Worm (Caenorhabditis elegans) whole organism, L2 larva: ENCODE results near the gene ZK666.12.

Experiments used
- C34F6.9 ChIP-seq: fragments of 150-350 bp; optimal IDR thresholded peaks from 2 replicates; lab custom pipeline; 2014; ENCODE audit warnings: missing biosample characterization, missing genetic modification characterization
- F13H6.1 ChIP-seq: sonication (generic microtip); optimal IDR thresholded peaks from 2 replicates; lab custom pipeline; 2016; ENCODE audit warnings: missing genetic modification characterization, missing compliant biosample characterization
- R02D3.7 ChIP-seq: fragments of 150-350 bp; optimal IDR thresholded peaks from 2 replicates; lab custom pipeline; 2014; ENCODE audit warnings: missing biosample characterization, missing genetic modification characterization
- alr-1 ChIP-seq: fragments of 150-350 bp; optimal IDR thresholded peaks from 2 replicates; lab custom pipeline; 2014; ENCODE audit warnings: missing biosample characterization, missing genetic modification characterization
- aly-2 ChIP-seq: fragments of 150-350 bp; optimal IDR thresholded peaks from 2 replicates; lab custom pipeline; 2014; ENCODE audit warnings: missing biosample characterization, missing genetic modification characterization
- ama-1 ChIP-seq: fragments of 150-350 bp; optimal IDR thresholded peaks from 2 replicates; lab custom pipeline; 2018; ENCODE audit warnings: inconsistent platforms
- blmp-1 ChIP-seq: sonication (generic microtip); optimal IDR thresholded peaks from 2 replicates; lab custom pipeline; 2017; ENCODE audit warnings: missing genetic modification characterization, mild to moderate bottlenecking, missing compliant biosample characterization, antibody characterized with exemption, moderate library complexity; ENCODE audit not compliant: insufficient read depth
- ceh-82 ChIP-seq: fragments of 150-350 bp; optimal IDR thresholded peaks from 2 replicates; lab custom pipeline; 2014; ENCODE audit warnings: missing biosample characterization, missing genetic modification characterization
- crh-2 ChIP-seq: sonication (generic microtip); optimal IDR thresholded peaks from 2 replicates; lab custom pipeline; 2017; ENCODE audit warnings: missing biosample characterization, missing genetic modification characterization
- dmd-4 ChIP-seq: sonication (generic microtip); optimal IDR thresholded peaks from 2 replicates; lab custom pipeline; 2017; ENCODE audit warnings: missing biosample characterization, missing genetic modification characterization
- egl-27 ChIP-seq: sonication (generic microtip); optimal IDR thresholded peaks from 3 replicates; lab custom pipeline; 2017; ENCODE audit warnings: missing biosample characterization, missing genetic modification reagents, missing genetic modification characterization
- elt-3 ChIP-seq: sonication (generic microtip); optimal IDR thresholded peaks from 2 replicates; lab custom pipeline; 2017; ENCODE audit warnings: missing biosample characterization, missing genetic modification characterization
- fos-1 ChIP-seq: fragments of 150-350 bp; optimal IDR thresholded peaks from 2 replicates; lab custom pipeline; 2014; ENCODE audit warnings: missing biosample characterization, missing genetic modification characterization
- gmeb-1 ChIP-seq: fragments of 150-350 bp; optimal IDR thresholded peaks from 2 replicates; lab custom pipeline; 2014; ENCODE audit warnings: missing biosample characterization, missing genetic modification characterization
- lin-11 ChIP-seq: fragments of 150-350 bp; sonication (generic microtip); optimal IDR thresholded peaks from 2 replicates; lab custom pipeline; 2014; ENCODE audit warnings: missing biosample characterization, missing genetic modification characterization, inconsistent platforms, mixed read lengths
- lin-13 ChIP-seq: fragments of 150-350 bp; optimal IDR thresholded peaks from 2 replicates; lab custom pipeline; 2014; ENCODE audit warnings: missing biosample characterization, missing genetic modification reagents, missing genetic modification characterization
- lin-39 ChIP-seq: fragments of 150-350 bp; optimal IDR thresholded peaks from 2 replicates; lab custom pipeline; 2014; ENCODE audit warnings: missing biosample characterization, missing genetic modification reagents, missing genetic modification characterization
- mab-5 ChIP-seq: fragments of 150-350 bp; optimal IDR thresholded peaks from 2 replicates; lab custom pipeline; 2014; ENCODE audit warnings: missing biosample characterization, missing genetic modification characterization
- mbf-1 ChIP-seq: sonication (generic microtip); optimal IDR thresholded peaks from 2 replicates; lab custom pipeline; 2017; ENCODE audit warnings: missing biosample characterization, missing genetic modification characterization
- mdl-1 ChIP-seq, 2 experiments: fragments of 150-350 bp in 1 of 2; sonication (generic microtip) in 1 of 2; optimal IDR thresholded peaks; 2 replicates each; lab custom pipeline; 2017; ENCODE audit warnings: missing biosample characterization in 2 of 2, missing genetic modification characterization in 2 of 2
- nhr-10 ChIP-seq: sonication (generic microtip); optimal IDR thresholded peaks from 2 replicates; lab custom pipeline; 2017; ENCODE audit warnings: missing biosample characterization, missing genetic modification characterization
- nhr-11 ChIP-seq: fragments of 150-350 bp; optimal IDR thresholded peaks from 2 replicates; lab custom pipeline; 2014; ENCODE audit warnings: missing biosample characterization, missing genetic modification characterization
- nhr-12 ChIP-seq: fragments of 150-350 bp; optimal IDR thresholded peaks from 2 replicates; lab custom pipeline; 2014; ENCODE audit warnings: missing biosample characterization, missing genetic modification characterization
- nhr-129 ChIP-seq: fragments of 150-350 bp; optimal IDR thresholded peaks from 2 replicates; lab custom pipeline; 2014; ENCODE audit warnings: missing biosample characterization, missing genetic modification characterization
- nhr-21 ChIP-seq: fragments of 150-350 bp; optimal IDR thresholded peaks from 2 replicates; lab custom pipeline; 2014; ENCODE audit warnings: missing biosample characterization, missing genetic modification characterization
- nhr-237 ChIP-seq: fragments of 150-350 bp; optimal IDR thresholded peaks from 2 replicates; lab custom pipeline; 2014; ENCODE audit warnings: missing biosample characterization, missing genetic modification characterization
- nhr-25 ChIP-seq: fragments of 150-350 bp; sonication (generic microtip); optimal IDR thresholded peaks from 3 replicates; lab custom pipeline; 2014; ENCODE audit warnings: missing biosample characterization, missing genetic modification characterization
- sem-4 ChIP-seq: fragments of 150-350 bp; optimal IDR thresholded peaks from 2 replicates; lab custom pipeline; 2014; ENCODE audit warnings: missing biosample characterization, missing genetic modification reagents, missing genetic modification characterization
- skn-1 ChIP-seq: sonication (generic microtip); optimal IDR thresholded peaks from 2 replicates; lab custom pipeline; 2017; ENCODE audit warnings: missing biosample characterization, missing genetic modification characterization
- sma-3 ChIP-seq: sonication (generic microtip); optimal IDR thresholded peaks from 2 replicates; lab custom pipeline; 2016; ENCODE audit warnings: missing genetic modification reagents, missing genetic modification characterization, missing compliant biosample characterization
- snpc-4 ChIP-seq: fragments of 150-350 bp; optimal IDR thresholded peaks from 2 replicates; lab custom pipeline; 2014; ENCODE audit warnings: missing biosample characterization, missing genetic modification characterization
- unc-39 ChIP-seq: fragments of 150-350 bp; optimal IDR thresholded peaks from 2 replicates; lab custom pipeline; 2014; ENCODE audit warnings: missing biosample characterization, missing genetic modification characterization
- unc-62 ChIP-seq: fragments of 150-350 bp; optimal IDR thresholded peaks from 2 replicates; lab custom pipeline; 2014; ENCODE audit warnings: missing biosample characterization, missing genetic modification reagents, missing genetic modification characterization
- zag-1 ChIP-seq: fragments of 150-350 bp; optimal IDR thresholded peaks from 2 replicates; lab custom pipeline; 2014; ENCODE audit warnings: missing biosample characterization, missing genetic modification characterization
- ztf-1 ChIP-seq: fragments of 200-800 bp; sonication (Bioruptor generic); conservative IDR thresholded peaks from 2 replicates; pipeline ENCODE4 v1.3.6; 2022; ENCODE audit warnings: missing genetic modification characterization, missing compliant biosample characterization
- ztf-4 ChIP-seq: fragments of 150-350 bp; optimal IDR thresholded peaks from 2 replicates; lab custom pipeline; 2014; ENCODE audit warnings: missing biosample characterization, missing genetic modification characterization

Gene ZK666.12

ce11 chrII:10452620-10453019, 43.4 kb upstream of the ZK666.12 start, which contains the start of gene ZK673.4:
Gene ZK673.4 (plus strand): TSS chrII:10452920.
- TF ChIP-seq F13H6.1 (tag; lab: Kevin White, UChicago), result no peak
- no peak for TF ChIP-seq blmp-1 (tag; lab: Kevin White, UChicago)
- no peak for TF ChIP-seq alr-1

DNA sequence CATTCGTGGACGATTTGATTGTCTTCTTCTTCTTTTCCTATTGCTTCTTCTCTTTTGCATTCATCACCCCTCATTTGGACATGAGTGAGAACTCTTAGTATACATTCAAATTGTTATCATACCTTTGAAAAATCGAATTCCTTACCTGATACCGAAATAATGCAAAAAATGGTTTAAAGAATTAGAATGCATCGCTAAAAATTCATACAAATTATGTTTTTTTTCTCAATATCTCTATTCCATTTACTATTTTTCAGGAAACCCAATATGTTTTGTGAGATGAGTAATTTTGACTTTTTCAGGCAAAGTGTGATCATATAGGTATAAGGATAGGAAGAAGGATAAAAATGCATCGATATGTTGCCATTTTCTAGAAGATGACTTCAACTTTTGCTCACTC, 39.0 kb upstream of the ZK666.12 start, which contains the start of gene ZK673.11:
ZK673.11 (plus strand) TSS at position 301 of the 400 bp plus-strand sequence.
- TF ChIP-seq lin-13 (no peak), blmp-1 (tag; lab: Kevin White, UChicago) (no peak), ceh-82 (tag; lab: Kevin White, UChicago) (no peak), lin-11 (tag; lab: Kevin White, UChicago) (no peak), ztf-4 (tag; lab: Kevin White, UChicago) (no peak), nhr-129 (tag; lab: Kevin White, UChicago) (no peak), lin-39 (tag; lab: Kevin White, UChicago) (no peak), dmd-4 (tag; lab: Kevin White, UChicago) (no peak), unc-39 (tag; lab: Kevin White, UChicago) (no peak), aly-2 (tag; lab: Kevin White, UChicago) (no peak), nhr-10 (no peak), gmeb-1 (tag; lab: Kevin White, UChicago) (no peak), ama-1 (no peak), nhr-11 (tag; lab: Kevin White, UChicago) (no peak), nhr-21 (tag; lab: Kevin White, UChicago) (no peak), sem-4 (tag; lab: Kevin White, UChicago) (no peak), zag-1 (tag; lab: Kevin White, UChicago) (no peak)

DNA sequence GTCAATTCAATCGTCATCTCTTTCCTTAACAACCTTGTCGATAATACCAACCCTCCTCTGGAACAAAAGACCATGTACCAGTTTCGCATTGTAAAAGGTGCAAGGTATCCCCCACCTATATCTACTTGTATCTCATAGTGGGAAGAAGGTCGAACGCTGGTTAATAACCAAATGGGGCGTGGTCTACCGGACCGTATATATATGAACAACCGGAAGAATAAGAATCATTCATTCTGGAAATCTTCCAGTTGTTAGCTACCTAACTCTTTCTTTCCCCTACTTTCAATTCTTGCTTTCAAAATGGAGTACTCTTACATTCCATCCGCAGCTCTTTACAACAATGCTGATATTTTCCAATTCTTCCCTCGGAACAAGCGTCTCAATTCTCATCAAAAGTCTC, 34.8 kb upstream of the ZK666.12 start, which contains the start of gene ZK673.5:
ZK673.5 (plus strand) TSS at position 301 of the 400 bp plus-strand sequence.
- no peak for TF ChIP-seq F13H6.1 (tag; lab: Kevin White, UChicago)

- no peak for TF ChIP-seq egl-27 (tag; lab: Kevin White, UChicago)
- TF ChIP-seq gmeb-1 (tag; lab: Kevin White, UChicago), result no peak
- no peak for TF ChIP-seq unc-39 (tag; lab: Kevin White, UChicago)
- no peak for TF ChIP-seq crh-2
- no peak for TF ChIP-seq nhr-12 (tag; lab: Kevin White, UChicago)
- TF ChIP-seq lin-13, result no peak
- TF ChIP-seq C34F6.9 (tag; lab: Kevin White, UChicago), result no peak
- TF ChIP-seq R02D3.7 (tag; lab: Kevin White, UChicago), result no peak
- TF ChIP-seq blmp-1 (tag; lab: Kevin White, UChicago), result no peak
- no peak for TF ChIP-seq snpc-4
These were observed 31.6 kb upstream of the ZK666.12 start, which contains the start of the genes ZK673.6 and sdz-37 for ce11 chrII:10464230-10464920. Gene ZK673.6 (minus strand): TSS chrII:10464330. Gene sdz-37 (plus strand): TSS chrII:10464870.

ce11 chrII:10466552-10466951, 29.5 kb upstream of the ZK666.12 start, which contains the start of gene tnc-2:
Gene tnc-2 (plus strand): TSS chrII:10466852.
- no peak for TF ChIP-seq elt-3
- no peak for TF ChIP-seq fos-1 (tag; lab: Kevin White, UChicago)
- TF ChIP-seq mdl-1 (tag; optimal IDR thresholded peaks at IDR 0.05; lab: Kevin White, UChicago), result no peak

DNA sequence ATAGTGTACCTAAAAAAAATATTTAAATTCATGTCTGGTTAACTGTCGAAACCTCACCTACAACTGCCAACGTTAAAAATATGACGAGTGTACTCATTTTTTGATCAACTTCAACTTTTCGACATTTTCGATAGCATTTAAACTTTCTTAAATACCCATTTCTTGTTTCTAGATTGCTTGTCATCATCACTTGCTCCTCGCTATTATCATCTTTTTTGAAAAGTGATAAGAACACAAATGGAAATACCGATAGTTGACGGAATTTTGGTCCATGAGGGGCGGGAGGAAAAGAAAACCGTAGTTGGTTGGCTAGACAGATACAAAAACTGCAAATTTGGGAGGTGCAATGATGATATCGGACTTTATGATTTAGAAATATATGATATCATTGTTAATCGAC, 25.9 kb upstream of the ZK666.12 start, which contains the start of gene clec-143:
clec-143 (minus strand) TSS at position 139 of the 400 bp plus-strand sequence.
- TF ChIP-seq sma-3 (no peak), dmd-4 (tag; lab: Kevin White, UChicago) (no peak), ama-1 (no peak), skn-1 (tag; lab: Kevin White, UChicago) (peak; percentile 78), crh-2 (no peak), fos-1 (tag; lab: Kevin White, UChicago) (peak; percentile 62), mbf-1 (tag; lab: Kevin White, UChicago) (no peak), ztf-1 (no peak), sem-4 (tag; lab: Kevin White, UChicago) (no peak), nhr-237 (no peak), nhr-129 (tag; lab: Kevin White, UChicago) (no peak), gmeb-1 (tag; lab: Kevin White, UChicago) (no peak), unc-62 (GFP tag; lab: Kevin White, UChicago) (no peak), nhr-25 (tag; lab: Kevin White, UChicago) (no peak), mab-5 (tag; lab: Kevin White, UChicago) (no peak)
